Fruit fly (Drosophila melanogaster): Measurements from ENCODE around the gene AdoR.

DNA sequence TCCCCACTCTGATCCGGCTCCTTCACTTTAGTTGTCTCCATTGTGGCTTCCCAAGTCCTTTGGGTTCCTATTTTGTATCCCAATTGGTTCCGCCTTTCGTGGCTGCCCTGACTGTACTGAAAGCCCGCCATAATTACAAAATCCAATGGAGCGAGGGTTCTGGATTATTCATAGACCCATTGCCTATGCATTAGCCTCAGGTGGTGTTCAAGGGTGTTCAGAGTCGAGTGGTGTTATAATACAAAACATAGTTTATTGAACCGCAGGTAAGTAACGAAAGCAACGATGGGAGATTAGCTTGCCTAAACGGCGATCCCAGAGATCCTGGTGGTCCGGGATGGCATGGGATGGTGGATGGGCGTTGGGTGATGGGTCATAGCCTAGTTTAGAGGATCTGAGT lies 46.7 kb upstream of the AdoR start, which contains the start of gene CG15531:
- TF ChIP-seq pan (optimal IDR thresholded peaks at IDR 0.05) (no peak), pan (GFP tag; optimal IDR thresholded peaks at IDR 0.05 in 1 of 2, IDR thresholded peaks at IDR 0.05 in 1 of 2) (no peak), CG2129 (GFP tag; IDR thresholded peaks at IDR 0.05; ENCODE audit: partially characterized antibody) (no peak), dm (GFP tag; optimal IDR thresholded peaks at IDR 0.05) (no peak)

Measured in whole organism, embryonic.